Fruit fly (Drosophila melanogaster): Measurements from ENCODE around the gene tacc.
A peak's percentile ranks its signal among the peaks of the same experiment; 100 is the strongest.

Gene tacc

DNA sequence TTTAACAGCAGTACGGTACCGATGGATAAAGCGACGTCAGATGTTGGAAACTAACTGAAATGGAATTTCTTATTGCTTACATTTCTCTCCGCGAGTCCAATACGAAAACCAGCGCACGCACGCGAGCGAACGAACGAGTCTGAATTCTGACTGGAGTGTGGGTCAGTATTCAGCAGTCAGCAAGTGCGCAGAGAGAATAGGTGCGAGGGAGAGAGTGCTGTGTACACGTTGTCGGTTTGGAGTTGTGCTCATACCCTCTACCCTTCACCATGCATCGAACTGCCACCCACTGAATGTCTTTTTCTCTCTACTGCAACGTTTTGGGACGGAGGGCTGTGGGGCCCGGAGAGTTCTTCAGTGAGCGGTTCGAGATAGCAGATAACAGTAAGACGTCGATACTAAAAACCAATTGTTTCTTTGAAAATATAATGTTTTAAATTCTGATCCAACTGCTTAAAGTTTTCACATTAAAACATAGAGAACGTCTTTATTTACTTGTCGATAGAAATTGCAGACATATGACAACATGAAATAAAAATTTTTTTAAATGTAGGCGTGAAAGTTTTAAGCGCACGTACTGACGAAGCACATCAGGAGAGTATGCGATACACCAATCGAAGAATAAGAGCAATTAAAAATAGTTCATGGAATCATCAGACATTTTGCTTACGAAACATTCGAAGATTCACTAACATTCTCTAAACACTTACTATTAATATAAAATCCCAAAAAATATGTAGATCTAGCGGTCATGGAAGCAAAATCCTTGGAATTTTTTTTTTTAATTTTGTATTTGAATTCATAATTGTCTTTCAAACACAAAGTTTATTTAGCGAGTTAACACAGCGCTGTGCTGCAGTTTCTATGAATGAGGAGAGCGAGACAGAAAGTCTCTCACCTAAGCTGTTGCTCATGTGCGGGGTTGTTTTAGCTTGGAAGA lies 9.1 kb downstream of the tacc start (continued):
- peak; percentile 71 for TF ChIP-seq Blimp-1 (GFP tag; optimal IDR thresholded peaks at IDR 0.05)
- peak; percentile 83 for TF ChIP-seq Asciz (GFP tag; optimal IDR thresholded peaks at IDR 0.05)
- TF ChIP-seq CG6791 (GFP tag; IDR thresholded peaks at IDR 0.05; ENCODE audit: partially characterized antibody), result no peak
- TF ChIP-seq CG10274 (GFP tag; optimal IDR thresholded peaks at IDR 0.05), result peak; percentile 79
- peak; percentile 65 to 85 for TF ChIP-seq Hr51 (GFP tag; optimal IDR thresholded peaks at IDR 0.05)
- peak; percentile 69 for TF ChIP-seq slou (GFP tag; optimal IDR thresholded peaks at IDR 0.05)
- TF ChIP-seq wdn (GFP tag; IDR thresholded peaks at IDR 0.05), result no peak
- peak; percentile 81 for TF ChIP-seq jumu (GFP tag; optimal IDR thresholded peaks at IDR 0.05)
- TF ChIP-seq CkIIα-i1 (GFP tag; IDR thresholded peaks at IDR 0.05), result no peak
- no peak for TF ChIP-seq Bdp1 (GFP tag; optimal IDR thresholded peaks at IDR 0.05)
- TF ChIP-seq Sin3A (optimal IDR thresholded peaks at IDR 0.05), result no peak
- no peak for TF ChIP-seq CG10959 (GFP tag; IDR thresholded peaks at IDR 0.05)
- TF ChIP-seq Hmr (GFP tag; optimal IDR thresholded peaks at IDR 0.05), result peak; percentile 82
- peak; percentile 85 for TF ChIP-seq CG9609 (GFP tag; optimal IDR thresholded peaks at IDR 0.05)
- TF ChIP-seq croc (GFP tag; conservative IDR thresholded peaks at IDR 0.05), result peak; percentile 57
- TF ChIP-seq dpn (GFP tag; optimal IDR thresholded peaks at IDR 0.05), result peak; percentile 82 to 87
- peak; percentile 61 for TF ChIP-seq Atf3 (GFP tag; optimal IDR thresholded peaks at IDR 0.05)
- peak; percentile 84 for TF ChIP-seq CG11723 (GFP tag; optimal IDR thresholded peaks at IDR 0.05)
- peak; percentile 60 for TF ChIP-seq CG1792 (GFP tag; optimal IDR thresholded peaks at IDR 0.05)
- no peak for TF ChIP-seq CG2199 (GFP tag; IDR thresholded peaks at IDR 0.05)
- no peak for TF ChIP-seq CG6272 (GFP tag; IDR thresholded peaks at IDR 0.05)
- TF ChIP-seq trem (tag; optimal IDR thresholded peaks at IDR 0.05), result peak; percentile 9
- peak; percentile 59 for TF ChIP-seq p53 (GFP tag; optimal IDR thresholded peaks at IDR 0.05)
- peak; percentile 78 for TF ChIP-seq Deaf1 (tag; optimal IDR thresholded peaks at IDR 0.05)
- TF ChIP-seq CG30431 (GFP tag; optimal IDR thresholded peaks at IDR 0.05), result peak; percentile 76
- peak; percentile 63 for TF ChIP-seq CG5180 (GFP tag; optimal IDR thresholded peaks at IDR 0.05)
- TF ChIP-seq CG12391 (tag; optimal IDR thresholded peaks at IDR 0.05), result peak; percentile 89
- TF ChIP-seq Rfx (GFP tag; IDR thresholded peaks at IDR 0.05), result no peak
- no peak for TF ChIP-seq CG16779 (GFP tag; IDR thresholded peaks at IDR 0.05)
- peak; percentile 65 for TF ChIP-seq yki (optimal IDR thresholded peaks at IDR 0.05)
- TF ChIP-seq CG17802 (tag; optimal IDR thresholded peaks at IDR 0.05), result peak; percentile 55
- peak; percentile 88 for TF ChIP-seq dmrt99B (tag; optimal IDR thresholded peaks at IDR 0.05)
- TF ChIP-seq CG11696 (GFP tag; IDR thresholded peaks at IDR 0.05), result no peak
- peak; percentile 74 for TF ChIP-seq CG6654 (GFP tag; optimal IDR thresholded peaks at IDR 0.05)
- no peak for TF ChIP-seq Optix (GFP tag; IDR thresholded peaks at IDR 0.05)
- TF ChIP-seq CG7928 (GFP tag; optimal IDR thresholded peaks at IDR 0.05), result peak; percentile 34
- no peak for TF ChIP-seq tna (GFP tag; IDR thresholded peaks at IDR 0.05; ENCODE audit: partially characterized antibody)
- TF ChIP-seq da (GFP tag; optimal IDR thresholded peaks at IDR 0.05), result peak; percentile 14
- TF ChIP-seq CG6254 (GFP tag; optimal IDR thresholded peaks at IDR 0.05), result peak; percentile 59
- TF ChIP-seq slp2 (GFP tag; optimal IDR thresholded peaks at IDR 0.05), result peak; percentile 87
- TF ChIP-seq HLHmδ (GFP tag; optimal IDR thresholded peaks at IDR 0.05), result peak; percentile 77
- TF ChIP-seq CG16863 (GFP tag; optimal IDR thresholded peaks at IDR 0.05), result peak; percentile 90
- TF ChIP-seq Rx (GFP tag; IDR thresholded peaks at IDR 0.05), result no peak
- TF ChIP-seq row (GFP tag; IDR thresholded peaks at IDR 0.05), result no peak
- no peak for TF ChIP-seq vnd (GFP tag; IDR thresholded peaks at IDR 0.05; ENCODE audit: partially characterized antibody)
- TF ChIP-seq Myb (GFP tag; optimal IDR thresholded peaks at IDR 0.05), result peak; percentile 66
- no peak for TF ChIP-seq CG43689 (GFP tag; IDR thresholded peaks at IDR 0.05)
- TF ChIP-seq CG7745 (tag; optimal IDR thresholded peaks at IDR 0.05), result no peak
- peak; percentile 83 for TF ChIP-seq HHEX (GFP tag; optimal IDR thresholded peaks at IDR 0.05)

Measured in whole organism, embryonic.